Worm (Caenorhabditis elegans) whole organism, mixed stage, embryonic: Measurements from ENCODE around the gene his-72.

Experiments
- cnd-1 ChIP-seq: fragments of 200-800 bp; sonication (Bioruptor generic); optimal IDR thresholded peaks from 2 replicates; lab custom pipeline; 2018; ENCODE audit warnings: mild to moderate bottlenecking, missing genetic modification characterization, missing compliant biosample characterization
- elt-1 ChIP-seq: sonication (generic microtip); optimal IDR thresholded peaks from 2 replicates; lab custom pipeline; 2017; ENCODE audit warnings: missing genetic modification characterization, mild to moderate bottlenecking, missing compliant biosample characterization, antibody characterized with exemption, moderate library complexity, borderline replicate concordance; ENCODE audit not compliant: insufficient read depth
- lsy-2 ChIP-seq: fragments of 150-350 bp; optimal IDR thresholded peaks from 2 replicates; lab custom pipeline; 2014; ENCODE audit warnings: missing biosample characterization, missing genetic modification characterization
- mep-1 ChIP-seq: fragments of 150-350 bp; optimal IDR thresholded peaks from 2 replicates; lab custom pipeline; 2017; ENCODE audit warnings: missing biosample characterization, missing genetic modification reagents, missing genetic modification characterization, inconsistent platforms
- nhr-28 ChIP-seq: fragments of 150-350 bp; optimal IDR thresholded peaks from 2 replicates; lab custom pipeline; 2014; ENCODE audit warnings: missing biosample characterization, missing genetic modification characterization
- sptf-1 ChIP-seq: sonication (generic microtip); optimal IDR thresholded peaks from 2 replicates; lab custom pipeline; 2017; ENCODE audit warnings: mild to moderate bottlenecking, missing genetic modification characterization, moderate library complexity, missing compliant biosample characterization
- tbx-8 ChIP-seq: fragments of 200-800 bp; sonication (Bioruptor generic); optimal IDR thresholded peaks from 2 replicates; lab custom pipeline; 2018; ENCODE audit warnings: mild to moderate bottlenecking, missing genetic modification characterization, moderate library complexity, missing compliant biosample characterization
- unc-62 ChIP-seq: fragments of 150-350 bp; optimal IDR thresholded peaks from 2 replicates; lab custom pipeline; 2014; ENCODE audit warnings: missing biosample characterization, missing genetic modification reagents, missing genetic modification characterization
- zip-8 ChIP-seq: fragments of 150-350 bp; optimal IDR thresholded peaks from 2 replicates; lab custom pipeline; 2014; ENCODE audit warnings: missing biosample characterization, missing genetic modification characterization

DNA sequence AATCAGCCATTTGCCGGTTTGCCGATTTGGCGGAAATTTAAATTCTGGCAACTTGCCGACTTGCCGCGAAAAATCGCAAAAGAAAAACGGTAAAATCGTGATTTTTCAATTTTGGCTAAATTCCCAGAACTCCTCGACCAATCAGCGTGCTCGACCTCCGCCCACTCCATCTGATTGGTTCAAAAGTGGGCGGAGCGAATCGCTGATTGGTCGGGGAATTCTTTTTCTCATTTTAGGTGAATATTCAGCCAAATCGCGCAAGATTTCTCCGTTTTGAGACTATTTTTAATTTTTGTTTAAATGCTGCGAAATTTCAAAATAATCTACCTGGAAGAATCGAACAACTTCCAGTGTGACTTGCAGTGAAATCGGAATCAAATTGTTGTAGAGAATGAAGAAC, 45.7 kb upstream of the his-72 start:
- TF ChIP-seq nhr-28 (tag; lab: Kevin White, UChicago) (no peak), tbx-8 (no peak), sptf-1 (tag; lab: Kevin White, UChicago) (no peak), elt-1 (no peak), zip-8 (tag; lab: Kevin White, UChicago) (no peak), mep-1 (tag; lab: Kevin White, UChicago) (no peak), cnd-1 (no peak), unc-62 (GFP tag; lab: Kevin White, UChicago) (no peak), lsy-2 (no peak)
